Worm (Caenorhabditis elegans) whole organism, L2 larva: Measurements from ENCODE around the gene isy-1.

ENCODE experiments used
- dmd-4 ChIP-seq: sonication (generic microtip); optimal IDR thresholded peaks from 2 replicates; lab custom pipeline; 2017; ENCODE audit warnings: missing biosample characterization, missing genetic modification characterization
- zag-1 ChIP-seq: fragments of 150-350 bp; optimal IDR thresholded peaks from 2 replicates; lab custom pipeline; 2014; ENCODE audit warnings: missing biosample characterization, missing genetic modification characterization

DNA sequence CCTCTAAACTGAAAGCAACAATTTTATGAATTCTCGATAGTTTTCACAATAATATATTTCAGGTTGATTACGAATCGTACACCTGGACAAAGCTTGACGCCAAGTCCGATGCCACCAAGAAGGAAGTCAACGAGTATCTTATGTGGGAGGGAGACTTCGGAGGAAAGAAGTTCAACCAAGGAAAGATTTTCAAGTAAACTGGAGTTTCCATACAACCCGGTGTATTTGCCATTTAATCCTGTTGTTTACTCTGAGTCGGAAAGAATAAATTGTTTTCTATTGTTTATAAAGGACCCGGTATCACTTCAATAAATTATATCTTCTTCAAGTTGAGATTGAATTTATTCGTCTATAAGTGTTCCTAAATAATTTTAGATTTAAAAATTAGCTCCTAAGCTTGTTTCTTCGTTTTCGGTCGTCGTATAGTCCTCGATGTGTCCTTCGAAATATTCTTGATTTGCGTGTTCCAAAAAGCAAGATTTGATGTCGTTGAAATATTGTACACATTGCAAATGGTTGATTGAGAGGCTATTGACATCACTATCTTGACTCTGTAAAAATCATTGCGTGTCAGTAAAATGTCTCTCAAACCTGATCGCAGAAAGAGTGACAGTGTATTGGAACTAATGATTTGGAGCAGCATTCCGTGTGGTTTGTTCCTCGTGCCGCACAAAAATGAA lies 32.8 kb downstream of the isy-1 start:
- TF ChIP-seq dmd-4 (tag; lab: Kevin White, UChicago) (no peak), zag-1 (tag; lab: Kevin White, UChicago) (no peak)
